Worm (Caenorhabditis elegans) whole organism, L2 larva: ENCODE data around the gene trpp-11.

Experiments used
- C34F6.9 ChIP-seq: fragments of 150-350 bp; optimal IDR thresholded peaks from 2 replicates; lab custom pipeline; 2014; ENCODE audit warnings: missing biosample characterization, missing genetic modification characterization
- F13H6.1 ChIP-seq: sonication (generic microtip); optimal IDR thresholded peaks from 2 replicates; lab custom pipeline; 2016; ENCODE audit warnings: missing genetic modification characterization, missing compliant biosample characterization
- R02D3.7 ChIP-seq: fragments of 150-350 bp; optimal IDR thresholded peaks from 2 replicates; lab custom pipeline; 2014; ENCODE audit warnings: missing biosample characterization, missing genetic modification characterization
- Y55F3AM.14 ChIP-seq: fragments of 200-800 bp; sonication (Bioruptor generic); optimal IDR thresholded peaks from 2 replicates; lab custom pipeline; 2018; ENCODE audit warnings: mild to moderate bottlenecking, missing genetic modification characterization, missing compliant biosample characterization
- ZK546.5 ChIP-seq: sonication (generic microtip); optimal IDR thresholded peaks from 2 replicates; lab custom pipeline; 2017; ENCODE audit warnings: missing biosample characterization, missing genetic modification characterization
- alr-1 ChIP-seq: fragments of 150-350 bp; optimal IDR thresholded peaks from 2 replicates; lab custom pipeline; 2014; ENCODE audit warnings: missing biosample characterization, missing genetic modification characterization
- aly-2 ChIP-seq: fragments of 150-350 bp; optimal IDR thresholded peaks from 2 replicates; lab custom pipeline; 2014; ENCODE audit warnings: missing biosample characterization, missing genetic modification characterization
- ama-1 ChIP-seq: fragments of 150-350 bp; optimal IDR thresholded peaks from 2 replicates; lab custom pipeline; 2018; ENCODE audit warnings: inconsistent platforms
- blmp-1 ChIP-seq: sonication (generic microtip); optimal IDR thresholded peaks from 2 replicates; lab custom pipeline; 2017; ENCODE audit warnings: missing genetic modification characterization, mild to moderate bottlenecking, missing compliant biosample characterization, antibody characterized with exemption, moderate library complexity; ENCODE audit not compliant: insufficient read depth
- ceh-16 ChIP-seq: fragments of 150-350 bp; optimal IDR thresholded peaks from 2 replicates; lab custom pipeline; 2014; ENCODE audit warnings: missing biosample characterization, missing genetic modification characterization
- dmd-4 ChIP-seq: sonication (generic microtip); optimal IDR thresholded peaks from 2 replicates; lab custom pipeline; 2017; ENCODE audit warnings: missing biosample characterization, missing genetic modification characterization
- elt-3 ChIP-seq: sonication (generic microtip); optimal IDR thresholded peaks from 2 replicates; lab custom pipeline; 2017; ENCODE audit warnings: missing biosample characterization, missing genetic modification characterization
- fos-1 ChIP-seq: fragments of 150-350 bp; optimal IDR thresholded peaks from 2 replicates; lab custom pipeline; 2014; ENCODE audit warnings: missing biosample characterization, missing genetic modification characterization
- gmeb-1 ChIP-seq: fragments of 150-350 bp; optimal IDR thresholded peaks from 2 replicates; lab custom pipeline; 2014; ENCODE audit warnings: missing biosample characterization, missing genetic modification characterization
- lin-11 ChIP-seq: fragments of 150-350 bp; sonication (generic microtip); optimal IDR thresholded peaks from 2 replicates; lab custom pipeline; 2014; ENCODE audit warnings: missing biosample characterization, missing genetic modification characterization, inconsistent platforms, mixed read lengths
- lin-13 ChIP-seq: fragments of 150-350 bp; optimal IDR thresholded peaks from 2 replicates; lab custom pipeline; 2014; ENCODE audit warnings: missing biosample characterization, missing genetic modification reagents, missing genetic modification characterization
- lsy-2 ChIP-seq, 2 experiments: fragments of 150-350 bp in 1 of 2; sonication (generic microtip) in 1 of 2; optimal IDR thresholded peaks; 2 replicates each; lab custom pipeline; 2014 to 2017; ENCODE audit warnings: missing biosample characterization in 2 of 2, missing genetic modification characterization in 2 of 2
- mab-5 ChIP-seq: fragments of 150-350 bp; optimal IDR thresholded peaks from 2 replicates; lab custom pipeline; 2014; ENCODE audit warnings: missing biosample characterization, missing genetic modification characterization
- mbf-1 ChIP-seq: sonication (generic microtip); optimal IDR thresholded peaks from 2 replicates; lab custom pipeline; 2017; ENCODE audit warnings: missing biosample characterization, missing genetic modification characterization
- mdl-1 ChIP-seq, 2 experiments: fragments of 150-350 bp in 1 of 2; sonication (generic microtip) in 1 of 2; optimal IDR thresholded peaks; 2 replicates each; lab custom pipeline; 2017; ENCODE audit warnings: missing biosample characterization in 2 of 2, missing genetic modification characterization in 2 of 2
- nhr-10 ChIP-seq: sonication (generic microtip); optimal IDR thresholded peaks from 2 replicates; lab custom pipeline; 2017; ENCODE audit warnings: missing biosample characterization, missing genetic modification characterization
- nhr-11 ChIP-seq: fragments of 150-350 bp; optimal IDR thresholded peaks from 2 replicates; lab custom pipeline; 2014; ENCODE audit warnings: missing biosample characterization, missing genetic modification characterization
- nhr-12 ChIP-seq: fragments of 150-350 bp; optimal IDR thresholded peaks from 2 replicates; lab custom pipeline; 2014; ENCODE audit warnings: missing biosample characterization, missing genetic modification characterization
- nhr-129 ChIP-seq: fragments of 150-350 bp; optimal IDR thresholded peaks from 2 replicates; lab custom pipeline; 2014; ENCODE audit warnings: missing biosample characterization, missing genetic modification characterization
- nhr-21 ChIP-seq: fragments of 150-350 bp; optimal IDR thresholded peaks from 2 replicates; lab custom pipeline; 2014; ENCODE audit warnings: missing biosample characterization, missing genetic modification characterization
- nhr-23 ChIP-seq: fragments of 150-350 bp; optimal IDR thresholded peaks from 2 replicates; lab custom pipeline; 2014; ENCODE audit warnings: missing biosample characterization, missing genetic modification reagents, missing genetic modification characterization
- nhr-237 ChIP-seq: fragments of 150-350 bp; optimal IDR thresholded peaks from 2 replicates; lab custom pipeline; 2014; ENCODE audit warnings: missing biosample characterization, missing genetic modification characterization
- nhr-25 ChIP-seq: fragments of 150-350 bp; sonication (generic microtip); optimal IDR thresholded peaks from 3 replicates; lab custom pipeline; 2014; ENCODE audit warnings: missing biosample characterization, missing genetic modification characterization
- nhr-6 ChIP-seq: fragments of 150-350 bp; optimal IDR thresholded peaks from 2 replicates; lab custom pipeline; 2014; ENCODE audit warnings: missing biosample characterization, missing genetic modification characterization
- nhr-77 ChIP-seq: fragments of 150-350 bp; optimal IDR thresholded peaks from 2 replicates; lab custom pipeline; 2014; ENCODE audit warnings: missing biosample characterization, missing genetic modification characterization
- peb-1 ChIP-seq: fragments of 150-350 bp; optimal IDR thresholded peaks from 2 replicates; lab custom pipeline; 2014; ENCODE audit warnings: missing biosample characterization, missing genetic modification characterization
- sem-4 ChIP-seq: fragments of 150-350 bp; optimal IDR thresholded peaks from 2 replicates; lab custom pipeline; 2014; ENCODE audit warnings: missing biosample characterization, missing genetic modification reagents, missing genetic modification characterization
- sma-3 ChIP-seq: sonication (generic microtip); optimal IDR thresholded peaks from 2 replicates; lab custom pipeline; 2016; ENCODE audit warnings: missing genetic modification reagents, missing genetic modification characterization, missing compliant biosample characterization
- snpc-4 ChIP-seq: fragments of 150-350 bp; optimal IDR thresholded peaks from 2 replicates; lab custom pipeline; 2014; ENCODE audit warnings: missing biosample characterization, missing genetic modification characterization
- unc-39 ChIP-seq: fragments of 150-350 bp; optimal IDR thresholded peaks from 2 replicates; lab custom pipeline; 2014; ENCODE audit warnings: missing biosample characterization, missing genetic modification characterization
- unc-55 ChIP-seq: fragments of 150-350 bp; sonication (generic microtip); optimal IDR thresholded peaks from 3 replicates; lab custom pipeline; 2014; ENCODE audit warnings: missing biosample characterization, missing genetic modification reagents, missing genetic modification characterization
- unc-62 ChIP-seq: fragments of 150-350 bp; optimal IDR thresholded peaks from 2 replicates; lab custom pipeline; 2014; ENCODE audit warnings: missing biosample characterization, missing genetic modification reagents, missing genetic modification characterization
- zag-1 ChIP-seq: fragments of 150-350 bp; optimal IDR thresholded peaks from 2 replicates; lab custom pipeline; 2014; ENCODE audit warnings: missing biosample characterization, missing genetic modification characterization
- ztf-1 ChIP-seq: fragments of 200-800 bp; sonication (Bioruptor generic); conservative IDR thresholded peaks from 2 replicates; pipeline ENCODE4 v1.3.6; 2022; ENCODE audit warnings: missing genetic modification characterization, missing compliant biosample characterization
- ztf-11 ChIP-seq: sonication (generic microtip); optimal IDR thresholded peaks from 2 replicates; lab custom pipeline; 2017; ENCODE audit warnings: missing biosample characterization, missing genetic modification characterization
- ztf-4 ChIP-seq: fragments of 150-350 bp; optimal IDR thresholded peaks from 2 replicates; lab custom pipeline; 2014; ENCODE audit warnings: missing biosample characterization, missing genetic modification characterization

Gene trpp-11

ce11 chrIII:772675-773074, 22.3 kb upstream of the trpp-11 start:
- TF ChIP-seq blmp-1 = peak; percentile 56
- no peak for TF ChIP-seq nhr-11
- peak in 1 of 2 experiments; percentile 26 for TF ChIP-seq lsy-2 (tag; optimal IDR thresholded peaks at IDR 0.05; lab: Kevin White, UChicago)

ce11 chrIII:773114-773513, 21.8 kb upstream of the trpp-11 start, which contains the start of gene cyn-6:
cyn-6 (plus strand) TSS chrIII:773414.
- TF ChIP-seq ama-1 (lab: Kevin White, UChicago) (no peak), Y55F3AM.14 (no peak), C34F6.9 (no peak), mbf-1 (tag; lab: Kevin White, UChicago) (no peak), nhr-237 (tag; lab: Kevin White, UChicago) (no peak), ceh-16 (tag; lab: Kevin White, UChicago) (no peak), peb-1 (tag; lab: Kevin White, UChicago) (no peak), dmd-4 (tag; lab: Kevin White, UChicago) (no peak), mab-5 (tag; lab: Kevin White, UChicago) (no peak), lin-11 (tag; lab: Kevin White, UChicago) (no peak), nhr-11 (no peak), sem-4 (tag; lab: Kevin White, UChicago) (no peak)
- TF ChIP-seq, all 48 proteins: peak for 0

ce11 chrIII:775443-775842, 19.5 kb upstream of the trpp-11 start:
- no peak for TF ChIP-seq nhr-237 (tag; lab: Kevin White, UChicago)
- TF ChIP-seq, all 48 proteins: peak for 0

- TF ChIP-seq peb-1 (tag; lab: Kevin White, UChicago) (no peak), aly-2 (no peak), nhr-11 (no peak), nhr-77 (tag; lab: Kevin White, UChicago) (no peak), nhr-21 (no peak), mdl-1 (tag; optimal IDR thresholded peaks at IDR 0.05; lab: Kevin White, UChicago) (no peak), sma-3 (GFP tag; lab: Kevin White, UChicago) (no peak), unc-39 (tag; lab: Kevin White, UChicago) (no peak), ceh-16 (tag; lab: Kevin White, UChicago) (no peak), nhr-25 (tag; lab: Kevin White, UChicago) (no peak), elt-3 (tag; lab: Kevin White, UChicago) (no peak), lsy-2 (tag; optimal IDR thresholded peaks at IDR 0.05; lab: Kevin White, UChicago) (no peak), unc-55 (GFP tag; lab: Kevin White, UChicago) (no peak), ztf-4 (tag; lab: Kevin White, UChicago) (no peak), blmp-1 (no peak), C34F6.9 (no peak), ztf-11 (no peak), ZK546.5 (no peak)
- TF ChIP-seq, all 48 proteins: peak for 0
Observed at ce11 chrIII:778771-779170, 16.2 kb upstream of the trpp-11 start, which contains the start of gene alh-11. alh-11 (minus strand) TSS chrIII:778871.

- TF ChIP-seq lsy-2 (tag; optimal IDR thresholded peaks at IDR 0.05; lab: Kevin White, UChicago) (no peak), mab-5 (tag; lab: Kevin White, UChicago) (no peak), nhr-23 (tag; lab: Kevin White, UChicago) (no peak)
Observed at ce11 chrIII:782503-782902, 12.4 kb upstream of the trpp-11 start.

ce11 chrIII:783254-783753, 11.6 kb upstream of the trpp-11 start, which contains the start of the genes dagl-2 and ppm-1.G:
dagl-2 (minus strand) TSS chrIII:783305.
ppm-1.G (plus strand) TSS chrIII:783703.
- peak; percentile 8 for TF ChIP-seq snpc-4 (tag; lab: Kevin White, UChicago)
- TF ChIP-seq sma-3 (GFP tag; lab: Kevin White, UChicago) = peak; percentile 72
- TF ChIP-seq nhr-237 (tag; lab: Kevin White, UChicago) = no peak
- no peak for TF ChIP-seq ztf-4 (tag; lab: Kevin White, UChicago)
- TF ChIP-seq blmp-1 = no peak
- TF ChIP-seq lin-13 (GFP tag; lab: Kevin White, UChicago) = peak; percentile 59
- TF ChIP-seq nhr-77 (tag; lab: Kevin White, UChicago) = no peak
- no peak for TF ChIP-seq R02D3.7
- TF ChIP-seq F13H6.1 (tag; lab: Kevin White, UChicago) = peak; percentile 54
- peak; percentile 38 for TF ChIP-seq mab-5 (tag; lab: Kevin White, UChicago)
- no peak for TF ChIP-seq nhr-12 (tag; lab: Kevin White, UChicago)
- no peak for TF ChIP-seq unc-62 (GFP tag; lab: Kevin White, UChicago)
- TF ChIP-seq ZK546.5 = no peak
- TF ChIP-seq nhr-6 (tag; lab: Kevin White, UChicago) = no peak
- peak; percentile 58 for TF ChIP-seq gmeb-1
- TF ChIP-seq fos-1 (tag; lab: Kevin White, UChicago) = peak; percentile 72
- no peak for TF ChIP-seq mbf-1 (tag; lab: Kevin White, UChicago)
- TF ChIP-seq nhr-11 = no peak
- TF ChIP-seq Y55F3AM.14 = no peak
- TF ChIP-seq ztf-1 (GFP tag; lab: Robert Waterston, UW) = no peak
- no peak for TF ChIP-seq nhr-10 (tag; lab: Kevin White, UChicago)
- no peak for TF ChIP-seq ceh-16 (tag; lab: Kevin White, UChicago)
- TF ChIP-seq alr-1 = no peak
- no peak for TF ChIP-seq zag-1 (tag; lab: Kevin White, UChicago)
- peak; percentile 39 for TF ChIP-seq nhr-129 (tag; lab: Kevin White, UChicago)
- TF ChIP-seq nhr-25 (tag; lab: Kevin White, UChicago) = peak; percentile 62
- peak; percentile 63 to 89 for TF ChIP-seq lsy-2 (tag; optimal IDR thresholded peaks at IDR 0.05; lab: Kevin White, UChicago)
- TF ChIP-seq ama-1 (lab: Kevin White, UChicago) = no peak
- no peak for TF ChIP-seq mdl-1 (tag; optimal IDR thresholded peaks at IDR 0.05; lab: Kevin White, UChicago)
- peak; percentile 80 for TF ChIP-seq lin-11 (tag; lab: Kevin White, UChicago)
- TF ChIP-seq ztf-11 = no peak
